Worm (Caenorhabditis elegans) whole organism, L3 larva: ENCODE results near the gene gly-4.

ENCODE experiments used
- ZK546.5 ChIP-seq: sonication (generic microtip); optimal IDR thresholded peaks from 2 replicates; lab custom pipeline; 2017; ENCODE audit warnings: missing biosample characterization, missing genetic modification characterization
- ama-1 ChIP-seq: fragments of 150-350 bp; optimal IDR thresholded peaks from 2 replicates; lab custom pipeline; 2018
- ceh-82 ChIP-seq: fragments of 150-350 bp; optimal IDR thresholded peaks from 2 replicates; lab custom pipeline; 2014; ENCODE audit warnings: missing biosample characterization, missing genetic modification characterization
- ceh-9 ChIP-seq: sonication (generic microtip); optimal IDR thresholded peaks from 2 replicates; lab custom pipeline; 2018; ENCODE audit warnings: missing biosample characterization, missing genetic modification characterization
- daf-12 ChIP-seq: fragments of 150-350 bp; optimal IDR thresholded peaks from 2 replicates; lab custom pipeline; 2014; ENCODE audit warnings: missing biosample characterization, missing genetic modification reagents, missing genetic modification characterization
- egl-27 ChIP-seq: sonication (generic microtip); optimal IDR thresholded peaks from 4 replicates; lab custom pipeline; 2017; ENCODE audit warnings: missing biosample characterization, missing genetic modification reagents, missing genetic modification characterization
- egl-5 ChIP-seq: fragments of 150-350 bp; optimal IDR thresholded peaks from 2 replicates; lab custom pipeline; 2017; ENCODE audit warnings: missing biosample characterization, missing genetic modification reagents, missing genetic modification characterization, inconsistent platforms
- elt-1 ChIP-seq: fragments of 150-350 bp; optimal IDR thresholded peaks from 2 replicates; lab custom pipeline; 2014; ENCODE audit warnings: missing biosample characterization, missing genetic modification characterization
- elt-2 ChIP-seq: sonication (generic microtip); optimal IDR thresholded peaks from 2 replicates; lab custom pipeline; 2016; ENCODE audit warnings: missing genetic modification reagents, mild to moderate bottlenecking, missing genetic modification characterization, missing compliant biosample characterization
- elt-3 ChIP-seq, 3 experiments: fragments of 150-350 bp in 1 of 3; sonication (generic microtip) in 2 of 3; optimal IDR thresholded peaks; 2 replicates in 2 of 3; 4 replicates in 1 of 3; lab custom pipeline; 2014 to 2017; ENCODE audit warnings: missing biosample characterization in 3 of 3, missing genetic modification characterization in 3 of 3
- eor-1 ChIP-seq, 2 experiments: fragments of 150-350 bp; optimal IDR thresholded peaks; 2 replicates each; lab custom pipeline; 2014 to 2018; ENCODE audit warnings: missing biosample characterization in 2 of 2, missing genetic modification characterization in 2 of 2
- fkh-2 ChIP-seq: fragments of 150-350 bp; optimal IDR thresholded peaks from 2 replicates; lab custom pipeline; 2014; ENCODE audit warnings: missing biosample characterization, missing genetic modification reagents, missing genetic modification characterization
- fos-1 ChIP-seq: fragments of 150-350 bp; optimal IDR thresholded peaks from 2 replicates; lab custom pipeline; 2014; ENCODE audit warnings: missing biosample characterization, missing genetic modification characterization
- hmg-11 ChIP-seq: sonication (generic microtip); optimal IDR thresholded peaks from 2 replicates; lab custom pipeline; 2016; ENCODE audit warnings: missing genetic modification characterization, missing compliant biosample characterization
- jun-1 ChIP-seq: fragments of 150-350 bp; optimal IDR thresholded peaks from 2 replicates; lab custom pipeline; 2014; ENCODE audit warnings: missing biosample characterization, missing genetic modification reagents, missing genetic modification characterization
- lin-39 ChIP-seq: fragments of 150-350 bp; optimal IDR thresholded peaks from 2 replicates; lab custom pipeline; 2018; ENCODE audit warnings: missing biosample characterization, missing genetic modification reagents, missing genetic modification characterization
- lsy-12 ChIP-seq: sonication (generic microtip); optimal IDR thresholded peaks from 2 replicates; lab custom pipeline; 2016; ENCODE audit warnings: mild to moderate bottlenecking, missing genetic modification characterization, missing compliant biosample characterization
- mdl-1 ChIP-seq: fragments of 150-350 bp; optimal IDR thresholded peaks from 2 replicates; lab custom pipeline; 2014; ENCODE audit warnings: missing biosample characterization, missing genetic modification characterization
- mml-1 ChIP-seq: fragments of 150-350 bp; sonication (generic microtip); optimal IDR thresholded peaks from 3 replicates; lab custom pipeline; 2014; ENCODE audit warnings: missing biosample characterization, missing genetic modification characterization
- nfya-1 ChIP-seq: sonication (generic microtip); optimal IDR thresholded peaks from 2 replicates; lab custom pipeline; 2017; ENCODE audit warnings: missing genetic modification characterization, mild to moderate bottlenecking, missing compliant biosample characterization, antibody characterized with exemption, moderate library complexity; ENCODE audit not compliant: insufficient read depth
- nhr-11 ChIP-seq: fragments of 150-350 bp; optimal IDR thresholded peaks from 2 replicates; lab custom pipeline; 2014; ENCODE audit warnings: missing biosample characterization, missing genetic modification characterization
- nhr-23 ChIP-seq: fragments of 150-350 bp; optimal IDR thresholded peaks from 2 replicates; lab custom pipeline; 2014; ENCODE audit warnings: missing biosample characterization, missing genetic modification reagents, missing genetic modification characterization
- nhr-237 ChIP-seq: fragments of 150-350 bp; optimal IDR thresholded peaks from 2 replicates; lab custom pipeline; 2014; ENCODE audit warnings: missing biosample characterization, missing genetic modification characterization
- nhr-25 ChIP-seq: sonication (generic microtip); optimal IDR thresholded peaks from 2 replicates; lab custom pipeline; 2017; ENCODE audit warnings: missing biosample characterization, missing genetic modification characterization
- nhr-67 ChIP-seq: fragments of 150-350 bp; optimal IDR thresholded peaks from 2 replicates; lab custom pipeline; 2014; ENCODE audit warnings: missing biosample characterization, missing genetic modification characterization
- nhr-76 ChIP-seq: fragments of 150-350 bp; sonication (generic microtip); optimal IDR thresholded peaks from 5 replicates; lab custom pipeline; 2014; ENCODE audit warnings: missing biosample characterization, missing genetic modification characterization
- nhr-77 ChIP-seq: fragments of 150-350 bp; optimal IDR thresholded peaks from 2 replicates; lab custom pipeline; 2014; ENCODE audit warnings: missing biosample characterization, missing genetic modification characterization
- pha-4 ChIP-seq: fragments of 150-350 bp; optimal IDR thresholded peaks from 2 replicates; lab custom pipeline; 2014; ENCODE audit warnings: missing biosample characterization, missing genetic modification reagents, missing genetic modification characterization
- tbx-2 ChIP-seq: sonication (generic microtip); optimal IDR thresholded peaks from 2 replicates; lab custom pipeline; 2016; ENCODE audit warnings: mild to moderate bottlenecking, missing genetic modification characterization, missing compliant biosample characterization
- unc-39 ChIP-seq: sonication (generic microtip); optimal IDR thresholded peaks from 4 replicates; lab custom pipeline; 2017; ENCODE audit warnings: missing biosample characterization, missing genetic modification characterization
- unc-62 ChIP-seq: fragments of 150-350 bp; sonication (generic microtip); optimal IDR thresholded peaks from 4 replicates; lab custom pipeline; 2014; ENCODE audit warnings: missing biosample characterization, missing genetic modification reagents, missing genetic modification characterization
- zag-1 ChIP-seq: fragments of 150-350 bp; optimal IDR thresholded peaks from 2 replicates; lab custom pipeline; 2014; ENCODE audit warnings: missing biosample characterization, missing genetic modification characterization
- ztf-11 ChIP-seq: fragments of 150-350 bp; optimal IDR thresholded peaks from 2 replicates; lab custom pipeline; 2014; ENCODE audit warnings: missing biosample characterization, missing genetic modification characterization
- ztf-4 ChIP-seq: fragments of 150-350 bp; optimal IDR thresholded peaks from 2 replicates; lab custom pipeline; 2014; ENCODE audit warnings: missing biosample characterization, missing genetic modification characterization

Gene gly-4

ce11 chrV:19895250-19895649 is at the start of gene gly-4:
Gene gly-4, minus strand, starts transcription at chrV:19895350.
- no peak for TF ChIP-seq nhr-11
- no peak for TF ChIP-seq unc-39 (tag; lab: Kevin White, UChicago)
- TF ChIP-seq mdl-1 (tag; lab: Kevin White, UChicago): no peak
- TF ChIP-seq fkh-2 (tag; lab: Kevin White, UChicago): no peak
- TF ChIP-seq fos-1 (tag; lab: Kevin White, UChicago): no peak

ce11 chrV:19936945-19937344 is 41.8 kb upstream of the gly-4 start:
- TF ChIP-seq nhr-237: no peak
- no peak for TF ChIP-seq nhr-25 (tag; lab: Kevin White, UChicago)
- no peak for TF ChIP-seq nhr-76
- TF ChIP-seq mml-1 (tag; lab: Kevin White, UChicago): no peak
- no peak for TF ChIP-seq ZK546.5
- no peak for TF ChIP-seq nfya-1 (tag; lab: Kevin White, UChicago)
- TF ChIP-seq zag-1 (tag; lab: Kevin White, UChicago): no peak
- no peak for TF ChIP-seq elt-3 (tag; optimal IDR thresholded peaks at IDR 0.05; lab: Kevin White, UChicago)
- TF ChIP-seq ceh-9 (tag; lab: Kevin White, UChicago): no peak
- no peak for TF ChIP-seq hmg-11
- no peak for TF ChIP-seq nhr-23 (tag; lab: Kevin White, UChicago)
- TF ChIP-seq fkh-2 (tag; lab: Kevin White, UChicago): no peak
- no peak for TF ChIP-seq ztf-11 (tag; lab: Kevin White, UChicago)
- TF ChIP-seq ama-1 (lab: Kevin White, UChicago): no peak
- TF ChIP-seq jun-1 (tag; lab: Kevin White, UChicago): no peak
- TF ChIP-seq nhr-77 (tag; lab: Kevin White, UChicago): no peak
- no peak for TF ChIP-seq nhr-67 (tag; lab: Kevin White, UChicago)
- TF ChIP-seq ztf-4: no peak
- TF ChIP-seq tbx-2 (tag; lab: Kevin White, UChicago): no peak

ce11 chrV:19934223-19934622 is 39.1 kb upstream of the gly-4 start, which contains the start of gene algn-7:
Gene algn-7, minus strand, starts transcription at chrV:19934323.
- TF ChIP-seq elt-2 (tag; lab: Kevin White, UChicago) (no peak), eor-1 (tag; optimal IDR thresholded peaks at IDR 0.05; lab: Kevin White, UChicago) (no peak), hmg-11 (no peak), lsy-12 (tag; lab: Kevin White, UChicago) (no peak), ceh-82 (tag; lab: Kevin White, UChicago) (no peak), nhr-11 (no peak), jun-1 (tag; lab: Kevin White, UChicago) (no peak), ceh-9 (tag; lab: Kevin White, UChicago) (no peak), egl-27 (tag; lab: Kevin White, UChicago) (no peak), fos-1 (tag; lab: Kevin White, UChicago) (no peak), egl-5 (no peak), unc-62 (GFP tag; lab: Kevin White, UChicago) (no peak), nhr-77 (tag; lab: Kevin White, UChicago) (no peak), nhr-23 (tag; lab: Kevin White, UChicago) (no peak), pha-4 (tag; lab: Kevin White, UChicago) (no peak), mdl-1 (tag; lab: Kevin White, UChicago) (no peak), ZK546.5 (no peak)

- TF ChIP-seq elt-2 (tag; lab: Kevin White, UChicago) (peak; percentile 10), zag-1 (tag; lab: Kevin White, UChicago) (no peak)
These were observed 28.8 kb upstream of the gly-4 start, which contains the start of gene skr-4 for ce11 chrV:19923924-19924323. Gene skr-4, plus strand, starts transcription at chrV:19924224.

ce11 chrV:19922613-19923012 is 27.5 kb upstream of the gly-4 start, which contains the start of gene Y60A3A.16:
Gene Y60A3A.16, minus strand, starts transcription at chrV:19922713.
- no peak for TF ChIP-seq egl-5
- no peak for TF ChIP-seq nfya-1 (tag; lab: Kevin White, UChicago)
- TF ChIP-seq ceh-9 (tag; lab: Kevin White, UChicago): no peak
- TF ChIP-seq lin-39 (tag; lab: Kevin White, UChicago): no peak
- no peak for TF ChIP-seq elt-1
- no peak for TF ChIP-seq unc-39 (tag; lab: Kevin White, UChicago)
- no peak for TF ChIP-seq daf-12 (tag; lab: Kevin White, UChicago)
- no peak for TF ChIP-seq hmg-11
- TF ChIP-seq zag-1 (tag; lab: Kevin White, UChicago): no peak
